Worm (Caenorhabditis elegans): Measurements from ENCODE around the gene let-92.
"Not testable (repeated sequence)": the region's sequence is repeated elsewhere in the genome, so short reads cannot be mapped to it uniquely, and the experiment has no call there.

let-92 gene

DNA sequence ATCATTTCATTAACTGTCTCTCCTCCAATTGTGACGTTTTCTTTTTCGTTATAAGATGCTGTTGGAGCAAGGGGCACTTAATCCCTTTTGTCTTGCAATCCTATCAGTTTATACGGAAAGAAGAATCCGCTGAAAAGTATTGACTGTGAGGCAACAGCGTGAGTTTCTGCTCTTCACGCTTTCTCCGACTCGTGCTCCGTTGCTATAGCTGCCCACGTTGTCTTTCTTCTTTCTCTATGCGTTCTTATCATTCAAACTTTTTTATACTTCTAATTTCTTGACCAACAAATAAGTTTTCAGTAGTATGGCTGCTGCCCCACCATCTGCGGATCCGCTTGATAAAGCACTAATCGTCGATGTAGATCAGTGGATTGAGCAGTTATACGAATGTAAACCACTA lies at the start of gene let-92:
Gene let-92 (plus strand): TSS at position 301 of the 400 bp plus-strand sequence.
- no peak for TF ChIP-seq unc-62 (GFP tag; optimal IDR thresholded peaks at IDR 0.05)

DNA sequence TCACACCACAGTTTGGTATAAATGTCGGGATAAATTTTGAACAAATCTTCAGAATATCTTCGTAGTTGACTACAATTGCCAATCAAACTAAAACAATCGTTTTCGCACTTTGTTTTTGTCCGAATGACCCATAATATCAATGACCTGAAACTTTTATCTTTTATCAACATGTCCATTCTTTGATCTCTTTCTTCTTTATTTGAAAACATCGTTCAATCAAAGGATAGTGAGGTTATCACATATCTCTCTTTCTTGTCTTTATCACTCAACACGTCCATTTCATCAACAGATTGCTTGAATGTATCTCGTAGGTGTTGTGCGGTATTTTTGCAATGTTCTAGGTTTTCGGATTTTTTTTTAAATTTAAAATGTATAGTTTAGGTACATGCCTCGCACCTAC lies 49.2 kb upstream of the let-92 start:
- TF ChIP-seq unc-62 (GFP tag; optimal IDR thresholded peaks at IDR 0.05) = no peak

DNA sequence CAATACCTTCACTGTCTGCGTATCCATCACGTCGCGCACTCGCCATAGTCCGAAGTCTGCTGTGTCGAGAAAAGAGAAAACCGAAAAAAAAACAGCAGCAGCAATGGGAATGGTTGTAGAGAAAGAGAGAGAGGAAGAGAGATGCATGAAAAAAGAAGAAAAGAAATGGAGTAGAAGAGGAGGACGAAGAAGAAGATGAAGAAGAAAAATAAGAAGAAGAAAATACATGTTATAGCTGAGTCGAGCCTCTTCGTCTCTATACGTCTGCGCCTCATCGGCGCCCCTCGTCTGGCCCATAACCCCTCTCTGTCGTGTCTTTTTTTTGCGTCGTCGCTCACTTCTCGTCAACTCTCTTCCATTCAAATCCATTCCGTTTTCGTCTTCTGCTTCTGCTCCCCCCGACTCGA lies 48.5 kb upstream of the let-92 start:
- TF ChIP-seq unc-62 (GFP tag; optimal IDR thresholded peaks at IDR 0.05) = no peak

DNA sequence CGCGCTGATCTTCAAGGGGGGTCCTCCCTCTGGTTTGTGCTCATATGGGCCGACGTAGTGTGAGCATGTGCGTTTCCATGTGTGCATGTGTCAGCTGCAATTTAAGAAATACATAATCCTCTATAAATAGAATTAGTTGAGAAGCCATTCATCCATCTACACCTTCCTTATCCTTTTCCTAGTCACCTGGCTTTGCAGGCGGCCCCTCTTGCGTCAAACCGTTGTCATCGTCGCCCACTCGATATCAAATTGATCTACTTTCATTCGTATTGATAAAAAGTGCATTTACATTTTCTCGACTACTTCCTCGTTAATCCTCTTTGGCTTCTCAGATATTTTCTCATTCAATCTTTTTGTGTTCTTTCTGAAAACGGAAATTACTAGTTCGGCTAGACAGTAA lies 46.2 kb upstream of the let-92 start:
- no peak for TF ChIP-seq unc-62 (GFP tag; optimal IDR thresholded peaks at IDR 0.05)

DNA sequence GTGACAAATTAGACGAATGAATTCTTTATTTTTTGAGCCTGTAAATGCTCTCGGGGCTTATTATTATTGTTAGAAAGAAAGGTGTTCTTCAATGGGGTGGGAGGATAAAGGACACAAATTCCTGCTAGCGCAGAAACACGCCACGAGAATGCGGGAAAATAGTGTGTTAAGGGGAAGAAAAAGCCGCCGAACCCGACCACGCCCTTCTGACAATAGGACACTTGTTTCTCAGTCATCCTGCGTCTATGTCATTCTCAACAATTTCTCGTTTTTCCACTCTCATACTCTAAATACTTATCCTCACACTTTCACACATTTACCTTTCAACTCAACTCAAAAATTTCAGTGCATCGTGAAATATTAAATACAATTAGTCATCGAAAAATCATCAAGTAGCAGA lies 44.3 kb upstream of the let-92 start, which contains the start of gene M117.1:
Gene M117.1 (plus strand): TSS at position 347 of the 400 bp plus-strand sequence.
- TF ChIP-seq unc-62 (GFP tag; optimal IDR thresholded peaks at IDR 0.05) = no peak

DNA sequence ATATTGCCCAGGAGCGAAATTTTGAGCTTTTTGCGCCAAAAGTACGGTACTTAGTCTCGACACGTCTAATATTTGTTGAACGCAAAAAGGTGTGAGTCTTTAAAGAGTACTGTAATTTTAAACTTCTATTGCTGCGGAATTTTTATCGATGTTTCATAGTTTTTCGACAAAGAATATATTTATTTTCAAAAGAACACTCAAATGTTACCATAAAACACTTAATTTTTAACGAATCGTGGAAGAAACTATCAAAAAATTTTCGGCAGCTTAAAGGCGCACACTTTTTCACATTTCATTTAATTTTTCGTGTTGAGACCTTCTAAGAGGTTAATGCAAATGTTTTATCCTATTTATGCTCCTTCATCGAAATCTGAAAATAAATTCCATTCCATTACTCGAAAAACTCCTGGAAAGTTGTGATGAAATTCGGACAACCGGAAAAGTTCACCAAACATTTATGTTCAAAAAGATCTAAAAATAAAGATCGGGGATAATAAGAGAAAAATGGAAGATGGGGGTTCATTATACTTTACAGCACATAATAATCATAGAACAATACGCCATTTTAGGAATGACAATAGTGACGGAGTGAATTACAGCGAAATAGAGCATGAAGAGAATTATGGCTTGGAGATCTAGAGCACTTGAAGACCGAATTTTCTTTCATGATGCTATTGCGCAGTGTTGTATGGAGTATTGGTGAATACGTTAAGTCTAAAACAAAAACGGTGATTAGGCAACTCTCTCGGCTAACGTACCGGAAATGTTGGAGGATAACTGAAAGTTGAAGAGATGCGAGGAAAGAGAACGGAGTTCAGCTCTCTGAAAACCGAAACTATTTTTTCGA lies 38.0 kb upstream of the let-92 start:
- TF ChIP-seq unc-62 (GFP tag; optimal IDR thresholded peaks at IDR 0.05) = no peak

DNA sequence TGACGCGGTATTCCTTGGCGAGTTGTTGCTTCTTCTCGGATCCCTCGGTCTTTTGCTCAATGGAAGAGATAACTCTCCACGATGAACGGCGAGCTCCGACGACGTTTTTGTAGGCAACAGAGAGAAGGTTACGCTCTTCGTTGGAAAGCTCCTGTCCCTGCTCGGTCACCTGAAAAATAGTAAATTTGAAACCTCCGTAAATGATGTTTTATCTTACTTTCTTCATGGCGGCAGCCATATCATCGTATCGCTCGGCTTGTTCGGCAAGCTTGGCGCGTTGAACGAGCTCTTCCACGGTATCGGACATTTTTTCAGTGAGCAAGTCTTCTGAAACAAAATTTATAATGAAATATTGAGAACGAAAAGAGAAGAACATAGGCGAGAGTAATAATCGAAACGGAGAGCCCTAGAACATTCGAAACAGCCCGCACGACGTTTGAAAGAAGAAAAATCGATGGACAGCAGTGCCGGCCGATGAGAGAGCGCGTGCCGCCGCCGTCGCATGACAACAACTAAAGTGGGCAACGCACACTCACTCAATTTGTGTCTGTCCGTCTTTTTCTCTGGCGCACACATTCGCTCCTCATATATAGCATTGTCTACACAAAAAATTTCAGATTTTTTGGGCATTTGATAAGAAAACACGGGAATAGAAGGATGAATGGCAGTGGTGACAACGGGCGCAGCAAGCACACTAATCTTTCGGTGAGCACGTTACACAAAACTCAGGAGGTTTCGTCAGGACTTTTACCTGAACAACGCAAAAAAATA lies 36.5 kb upstream of the let-92 start, which contains the start of the genes par-5 and M117.3:
Gene par-5 (minus strand): TSS at position 334 of the 771 bp plus-strand sequence.
Gene M117.3 (plus strand): TSS at position 616 of the 771 bp plus-strand sequence.
- no peak for TF ChIP-seq unc-62 (GFP tag; optimal IDR thresholded peaks at IDR 0.05)

DNA sequence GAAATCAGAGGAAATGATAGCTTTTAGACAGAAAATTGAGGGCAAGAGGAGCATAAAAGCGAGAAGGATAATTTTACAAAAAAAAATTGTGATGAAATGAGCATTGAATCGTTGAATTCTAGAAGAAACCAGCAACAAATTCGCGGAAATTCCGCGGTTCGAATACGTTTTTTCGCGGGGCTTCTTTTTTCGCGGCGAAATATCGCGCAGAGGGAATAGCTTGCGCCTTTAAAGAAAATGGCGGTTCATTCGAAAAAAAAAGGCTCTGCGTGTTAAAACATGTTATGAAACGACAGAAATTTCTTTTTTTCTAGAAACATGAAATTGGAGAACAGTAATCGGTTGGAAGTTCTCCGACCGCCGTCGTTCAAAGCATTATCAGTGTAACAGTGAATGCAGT lies 35.8 kb upstream of the let-92 start:
- no peak for TF ChIP-seq unc-62 (GFP tag; optimal IDR thresholded peaks at IDR 0.05)

DNA sequence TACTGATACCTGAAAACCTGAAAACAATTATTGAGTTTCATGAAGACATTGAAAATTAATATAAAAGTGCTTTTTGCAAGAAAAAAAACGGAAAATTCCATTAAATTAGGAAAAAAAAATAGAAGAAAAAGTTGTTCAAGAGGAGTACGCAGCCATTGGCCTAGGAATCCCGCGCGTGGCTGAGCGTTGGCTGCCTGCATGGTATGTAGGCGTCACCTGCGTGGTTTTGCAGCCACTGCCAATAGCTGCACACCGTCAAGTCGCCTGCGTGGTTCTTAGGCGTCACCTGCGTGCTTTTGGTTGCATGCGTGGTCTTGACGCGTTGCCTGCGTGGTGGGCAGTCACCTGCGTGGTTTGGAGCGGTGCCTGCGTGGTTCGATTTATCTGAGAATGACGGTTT lies 30.2 kb upstream of the let-92 start, which contains the start of gene M117.6:
Gene M117.6 (minus strand): TSS at position 101 of the 400 bp plus-strand sequence.
- not testable (repeated sequence) for TF ChIP-seq unc-62 (GFP tag; optimal IDR thresholded peaks at IDR 0.05)

DNA sequence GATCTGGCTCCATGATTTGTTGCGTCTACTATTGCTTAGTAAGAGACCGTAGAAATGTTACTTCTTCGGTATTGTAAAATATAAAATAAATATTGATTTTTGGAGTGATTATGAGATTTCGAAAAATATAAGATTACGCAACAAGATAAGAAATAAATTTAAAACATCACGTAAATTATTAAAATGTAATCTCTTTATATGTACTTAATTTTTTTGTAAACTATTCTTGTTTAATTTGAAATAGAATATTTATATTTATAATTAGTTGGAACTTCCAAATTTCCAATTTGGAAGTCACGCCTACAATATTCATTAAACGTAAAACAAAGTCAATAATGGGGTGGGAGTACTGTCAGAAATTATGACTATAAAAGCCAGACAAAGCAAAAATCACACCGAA lies 24.8 kb upstream of the let-92 start, which contains the start of gene M117.4:
Gene M117.4 (minus strand): TSS at position 101 of the 400 bp plus-strand sequence.
- no peak for TF ChIP-seq unc-62 (GFP tag; optimal IDR thresholded peaks at IDR 0.05)

DNA sequence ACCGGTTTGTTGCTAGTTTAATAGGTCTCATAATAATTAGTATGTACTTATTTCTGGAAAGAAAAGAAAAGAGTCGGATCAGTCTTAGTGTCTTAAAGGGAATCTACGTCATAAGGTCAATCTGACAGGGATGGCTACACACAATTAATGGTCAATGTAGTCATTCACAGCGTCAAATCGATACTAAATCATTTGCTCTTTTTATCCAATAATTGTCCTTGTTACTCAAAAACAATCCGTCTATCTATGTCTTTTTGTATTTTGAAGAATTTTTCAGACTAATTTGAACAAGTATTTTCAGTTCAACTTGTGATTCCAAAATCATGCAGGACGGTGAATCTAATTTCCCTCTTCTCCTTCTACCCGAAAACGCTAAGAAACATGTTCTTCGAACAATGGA lies 19.6 kb upstream of the let-92 start, which contains the start of gene fbxb-3:
Gene fbxb-3 (plus strand): TSS at position 301 of the 400 bp plus-strand sequence.
- TF ChIP-seq unc-62 (GFP tag; optimal IDR thresholded peaks at IDR 0.05) = no peak

DNA sequence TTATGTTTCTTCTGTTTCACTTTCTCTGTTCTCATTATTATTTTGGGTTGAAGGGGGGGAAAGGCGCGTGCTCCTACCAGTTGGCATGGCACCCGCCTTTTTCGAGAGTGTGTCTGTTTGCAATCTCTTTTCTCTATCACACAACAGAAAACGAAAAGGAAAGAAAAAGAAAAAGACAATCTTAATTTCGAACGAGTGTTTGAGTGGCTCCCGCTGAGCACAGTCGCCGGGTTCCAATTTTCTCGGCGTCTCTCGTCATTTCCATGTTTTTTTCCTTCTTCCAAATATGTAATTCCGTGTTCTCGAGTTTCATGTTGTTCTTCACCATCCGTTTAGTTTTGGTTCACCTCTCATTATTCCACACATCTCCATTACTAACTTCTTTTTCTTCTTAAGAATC lies 16.1 kb upstream of the let-92 start, which contains the start of gene F38H4.3:
Gene F38H4.3 (plus strand): TSS at position 301 of the 400 bp plus-strand sequence.
- no peak for TF ChIP-seq unc-62 (GFP tag; optimal IDR thresholded peaks at IDR 0.05)

DNA sequence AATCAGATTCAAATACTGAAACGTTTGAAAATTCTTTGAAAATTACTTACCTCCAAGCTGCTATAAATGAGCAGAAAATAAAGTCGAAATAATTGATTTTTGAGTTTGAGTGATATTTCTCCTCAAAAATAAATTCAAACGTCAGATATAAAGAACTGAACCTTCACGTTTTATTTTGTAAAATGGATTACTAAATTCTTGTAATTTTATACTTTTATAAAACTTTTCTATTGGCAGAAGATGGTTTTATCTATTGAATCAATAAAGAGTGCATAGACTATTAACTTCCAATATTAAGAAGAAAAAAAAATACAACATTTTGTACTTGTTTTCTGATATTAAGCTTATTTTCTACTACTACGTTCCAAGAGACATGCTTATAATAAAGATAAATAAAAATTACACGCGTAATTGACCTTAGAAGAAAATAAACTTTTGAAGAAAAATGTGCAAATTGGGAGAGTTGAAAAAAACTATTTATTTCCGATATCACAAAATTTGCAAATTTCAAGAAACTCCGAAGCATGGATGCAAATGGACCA lies 10.4 kb upstream of the let-92 start, which contains the start of the genes F38H4.6 and F38H4.4:
Gene F38H4.6 (minus strand): TSS at position 101 of the 542 bp plus-strand sequence.
Gene F38H4.4 (plus strand): TSS at position 492 of the 542 bp plus-strand sequence.
- TF ChIP-seq unc-62 (GFP tag; optimal IDR thresholded peaks at IDR 0.05) = no peak

DNA sequence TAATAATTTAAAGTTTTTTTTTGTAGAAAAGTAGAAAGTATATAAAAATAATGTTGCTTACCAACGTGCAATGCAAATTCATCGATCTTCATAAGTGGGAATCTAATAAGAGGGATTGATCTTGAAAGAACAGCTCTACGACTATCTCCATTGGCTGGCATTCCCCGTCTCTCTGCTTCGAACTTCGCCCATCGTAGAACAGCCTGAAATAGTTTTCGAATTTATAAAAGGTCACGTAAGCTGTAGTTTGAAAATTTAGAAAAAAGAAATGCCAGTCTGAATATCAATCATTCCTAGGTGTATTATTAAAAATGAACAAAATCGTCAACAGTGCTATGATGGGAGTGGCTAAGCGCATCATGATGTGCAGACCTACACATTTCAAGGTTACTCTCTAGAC lies 6.4 kb upstream of the let-92 start, which contains the start of gene F38H4.5:
Gene F38H4.5 (plus strand): TSS at position 301 of the 400 bp plus-strand sequence.
- no peak for TF ChIP-seq unc-62 (GFP tag; optimal IDR thresholded peaks at IDR 0.05)

DNA sequence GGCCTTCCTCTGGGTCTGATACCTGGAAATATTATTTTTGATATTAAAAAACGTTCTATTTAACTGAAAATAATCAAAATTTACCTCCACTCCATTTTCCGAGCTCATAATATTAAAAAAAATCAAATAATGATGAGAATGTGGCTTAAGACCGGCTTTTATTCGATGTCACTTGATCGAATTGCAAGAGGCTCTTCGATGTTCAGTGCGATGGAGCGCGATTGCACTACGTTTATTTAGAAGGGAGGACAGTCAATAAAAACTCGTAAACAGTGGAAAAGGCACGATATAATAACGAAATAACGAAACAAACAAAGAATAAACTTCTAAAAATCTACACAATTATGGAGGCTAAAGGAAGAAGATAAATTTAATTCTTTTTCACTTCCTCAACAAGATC lies 3.5 kb upstream of the let-92 start, which contains the start of gene tag-30:
Gene tag-30 (minus strand): TSS at position 383 of the 400 bp plus-strand sequence.
- TF ChIP-seq unc-62 (GFP tag; optimal IDR thresholded peaks at IDR 0.05) = no peak
